Fruit fly (Drosophila melanogaster) whole organism, embryonic: ENCODE data around the gene CG18265.

Source experiments
- B-H2 ChIP-seq: fragments of 200-800 bp; sonication (Bioruptor generic); optimal IDR thresholded peaks from 2 replicates; lab custom pipeline; 2018; ENCODE audit warnings: missing biosample characterization, mild to moderate bottlenecking, missing genetic modification characterization
- CG10321 ChIP-seq: fragments of 200-800 bp; sonication (Bioruptor generic); IDR thresholded peaks from 2 replicates; pipeline ENCODE4 v1.3.6; 2022; ENCODE audit warnings: missing biosample characterization, missing genetic modification characterization
- CG10366 ChIP-seq: fragments of 200-800 bp; sonication (Bioruptor generic); IDR thresholded peaks from 2 replicates; pipeline ENCODE4 v1.3.6; 2022; ENCODE audit warnings: missing biosample characterization, missing genetic modification characterization
- CG10462 ChIP-seq: fragments of 200-800 bp; sonication (Bioruptor generic); optimal IDR thresholded peaks from 2 replicates; lab custom pipeline; 2016; ENCODE audit warnings: missing biosample characterization, missing genetic modification characterization
- CG10654 ChIP-seq: fragments of 200-800 bp; sonication (Bioruptor generic); optimal IDR thresholded peaks from 2 replicates; lab custom pipeline; 2016; ENCODE audit warnings: missing biosample characterization, missing genetic modification characterization
- CG11093 ChIP-seq: fragments of 200-800 bp; sonication (Bioruptor generic); IDR thresholded peaks from 3 replicates; pipeline ENCODE4 v1.3.6; 2022; ENCODE audit warnings: missing biosample characterization, missing genetic modification characterization
- CG11695 ChIP-seq: fragments of 200-800 bp; sonication (Bioruptor generic); IDR thresholded peaks from 3 replicates; pipeline ENCODE4 v1.3.6; 2022; ENCODE audit warnings: missing biosample characterization, missing genetic modification characterization
- CG11696 ChIP-seq: fragments of 200-800 bp; sonication (Bioruptor generic); IDR thresholded peaks from 2 replicates; pipeline ENCODE4 v1.3.6; 2022; ENCODE audit warnings: missing biosample characterization, missing genetic modification characterization
- CG12155 ChIP-seq: fragments of 200-800 bp; sonication (Bioruptor generic); optimal IDR thresholded peaks from 3 replicates; lab custom pipeline; 2016; ENCODE audit warnings: missing biosample characterization, missing genetic modification characterization
- CG12659 ChIP-seq: fragments of 200-800 bp; sonication (Bioruptor generic); optimal IDR thresholded peaks from 3 replicates; lab custom pipeline; 2017; ENCODE audit warnings: mild to moderate bottlenecking, missing biosample characterization, missing genetic modification reagents, missing genetic modification characterization
- CG12942 ChIP-seq: fragments of 200-800 bp; sonication (Bioruptor generic); optimal IDR thresholded peaks from 3 replicates; lab custom pipeline; 2016; ENCODE audit warnings: missing biosample characterization, missing genetic modification characterization
- CG13296 ChIP-seq: fragments of 200-800 bp; sonication (Bioruptor generic); optimal IDR thresholded peaks from 3 replicates; lab custom pipeline; 2018; ENCODE audit warnings: missing biosample characterization, mild to moderate bottlenecking, missing genetic modification characterization
- CG15073 ChIP-seq: fragments of 200-800 bp; sonication (Bioruptor generic); optimal IDR thresholded peaks from 2 replicates; lab custom pipeline; 2016; ENCODE audit warnings: missing biosample characterization, missing genetic modification characterization
- CG1529 ChIP-seq: fragments of 200-800 bp; sonication (Bioruptor generic); optimal IDR thresholded peaks from 3 replicates; lab custom pipeline; 2018; ENCODE audit warnings: missing biosample characterization, missing genetic modification characterization
- CG17359 ChIP-seq: fragments of 200-800 bp; sonication (Bioruptor generic); optimal IDR thresholded peaks from 3 replicates; lab custom pipeline; 2018; ENCODE audit warnings: missing biosample characterization, mild to moderate bottlenecking, missing genetic modification characterization, moderate library complexity
- CG3065 ChIP-seq: fragments of 200-800 bp; sonication (Bioruptor generic); optimal IDR thresholded peaks from 2 replicates; lab custom pipeline; 2016; ENCODE audit warnings: missing biosample characterization, missing genetic modification characterization
- CG3726 ChIP-seq: fragments of 200-800 bp; sonication (Bioruptor generic); IDR thresholded peaks from 3 replicates; pipeline ENCODE4, ENCODE4 v1.3.6; 2022; ENCODE audit warnings: missing biosample characterization, missing genetic modification characterization
- CG42726 ChIP-seq: fragments of 200-800 bp; sonication (Bioruptor generic); IDR thresholded peaks from 2 replicates; pipeline ENCODE4 v1.3.6; 2022; ENCODE audit warnings: missing biosample characterization, missing genetic modification characterization; ENCODE audit not compliant: partially characterized antibody
- CG5180 ChIP-seq: fragments of 200-800 bp; sonication (Bioruptor generic); optimal IDR thresholded peaks from 3 replicates; lab custom pipeline; 2017; ENCODE audit warnings: missing biosample characterization, missing genetic modification characterization, mild to moderate bottlenecking, moderate library complexity, missing genetic modification reagents
- CG5953 ChIP-seq: fragments of 200-800 bp; sonication (Bioruptor generic); IDR thresholded peaks from 2 replicates; pipeline ENCODE4 v1.3.6; 2022; ENCODE audit warnings: missing biosample characterization, missing genetic modification characterization
- CG6689 ChIP-seq: fragments of 200-800 bp; sonication (Bioruptor generic); IDR thresholded peaks from 2 replicates; pipeline ENCODE4 v1.3.6; 2022; ENCODE audit warnings: missing biosample characterization, missing genetic modification characterization
- CG6791 ChIP-seq: fragments of 200-800 bp; sonication (Bioruptor generic); IDR thresholded peaks from 3 replicates; pipeline ENCODE4 v1.3.6; 2022; ENCODE audit warnings: missing biosample characterization, missing genetic modification characterization; ENCODE audit not compliant: partially characterized antibody
- CG9797 ChIP-seq: fragments of 200-800 bp; sonication (Bioruptor generic); optimal IDR thresholded peaks from 3 replicates; lab custom pipeline; 2018; ENCODE audit warnings: missing biosample characterization, mild to moderate bottlenecking, missing genetic modification characterization
- Deaf1 ChIP-seq: fragments of 200-800 bp; optimal IDR thresholded peaks from 3 replicates; lab custom pipeline; 2019; ENCODE audit warnings: missing biosample characterization, mild to moderate bottlenecking, missing genetic modification characterization, moderate library complexity
- Dll ChIP-seq: fragments of 200-800 bp; sonication (Bioruptor generic); IDR thresholded peaks from 4 replicates; pipeline ENCODE4 v1.3.6; 2022; ENCODE audit warnings: missing biosample characterization, missing genetic modification characterization; ENCODE audit not compliant: partially characterized antibody
- Doc3 ChIP-seq: fragments of 200-800 bp; sonication (Bioruptor generic); IDR thresholded peaks from 3 replicates; pipeline ENCODE4 v1.3.6; 2022; ENCODE audit warnings: missing biosample characterization, missing genetic modification characterization; ENCODE audit not compliant: partially characterized antibody
- Ets65A ChIP-seq: fragments of 200-800 bp; sonication (Bioruptor generic); peaks from one replicate; lab custom pipeline; 2016; ENCODE audit warnings: missing biosample characterization, missing genetic modification characterization
- HLHmδ ChIP-seq: fragments of 200-800 bp; sonication (Bioruptor generic); optimal IDR thresholded peaks from 2 replicates; lab custom pipeline; 2018; ENCODE audit warnings: missing biosample characterization, mild to moderate bottlenecking, missing genetic modification characterization, moderate library complexity
- Hr78 ChIP-seq, 2 experiments: fragments of 200-800 bp in 1 of 2; fragments of >200 bp in 1 of 2; sonication (Bioruptor generic) in 1 of 2; optimal IDR thresholded peaks; 2 replicates each; lab custom pipeline; 2017 to 2019; ENCODE audit warnings: missing biosample characterization in 2 of 2, missing genetic modification characterization in 2 of 2, mild to moderate bottlenecking in 1 of 2, moderate library complexity in 1 of 2
- Mrtf ChIP-seq: fragments of 200-800 bp; sonication (Bioruptor generic); IDR thresholded peaks from 3 replicates; pipeline ENCODE4 v1.3.6; 2022; ENCODE audit warnings: missing biosample characterization, missing genetic modification characterization
- Rfx ChIP-seq: fragments of 200-800 bp; sonication (Bioruptor generic); IDR thresholded peaks from 2 replicates; pipeline ENCODE4 v1.3.6; 2022; ENCODE audit warnings: missing biosample characterization, missing genetic modification characterization
- Sin3A ChIP-seq: fragments of >200 bp; optimal IDR thresholded peaks from 2 replicates; lab custom pipeline; 2018
- Six4 ChIP-seq: fragments of 200-800 bp; sonication (Bioruptor generic); optimal IDR thresholded peaks from 2 replicates; lab custom pipeline; 2016; ENCODE audit warnings: missing biosample characterization, missing genetic modification characterization
- ash1 ChIP-seq: fragments of 200-800 bp; sonication (Bioruptor generic); optimal IDR thresholded peaks from 2 replicates; lab custom pipeline; 2018; ENCODE audit warnings: missing biosample characterization, mild to moderate bottlenecking, missing genetic modification characterization
- ato ChIP-seq: fragments of 200-800 bp; sonication (Bioruptor generic); IDR thresholded peaks from 2 replicates; pipeline ENCODE4 v1.3.6; 2022; ENCODE audit warnings: missing biosample characterization, missing genetic modification characterization; ENCODE audit not compliant: partially characterized antibody
- chinmo ChIP-seq: fragments of 200-800 bp; sonication (Bioruptor generic); IDR thresholded peaks from 4 replicates; pipeline ENCODE4 v1.3.6; 2022; ENCODE audit warnings: missing biosample characterization, missing genetic modification characterization; ENCODE audit not compliant: partially characterized antibody
- croc ChIP-seq: fragments of 200-800 bp; sonication (Bioruptor generic); conservative IDR thresholded peaks from 3 replicates; pipeline ENCODE4 v1.3.6; 2022; ENCODE audit warnings: missing biosample characterization, missing genetic modification characterization
- dan ChIP-seq: fragments of 200-800 bp; sonication (Bioruptor generic); IDR thresholded peaks from 2 replicates; pipeline ENCODE4 v1.3.6; 2022; ENCODE audit warnings: missing biosample characterization, missing genetic modification characterization
- dm ChIP-seq: fragments of 200-800 bp; sonication (Bioruptor generic); optimal IDR thresholded peaks from 3 replicates; lab custom pipeline; 2016; ENCODE audit warnings: missing biosample characterization, missing genetic modification characterization
- dmrt11E ChIP-seq: fragments of 200-800 bp; sonication (Bioruptor generic); optimal IDR thresholded peaks from 3 replicates; lab custom pipeline; 2018; ENCODE audit warnings: missing biosample characterization, mild to moderate bottlenecking, missing genetic modification characterization, moderate library complexity
- gcm2 ChIP-seq: fragments of 200-800 bp; sonication (Bioruptor generic); optimal IDR thresholded peaks from 2 replicates; lab custom pipeline; 2016; ENCODE audit warnings: missing biosample characterization, missing genetic modification characterization
- kni ChIP-seq: fragments of 200-800 bp; sonication (Bioruptor generic); optimal IDR thresholded peaks from 3 replicates; lab custom pipeline; 2017; ENCODE audit warnings: mild to moderate bottlenecking, missing biosample characterization, missing genetic modification reagents, missing genetic modification characterization
- odd ChIP-seq: fragments of 200-800 bp; sonication (Bioruptor generic); optimal IDR thresholded peaks from 2 replicates; lab custom pipeline; 2017; ENCODE audit warnings: missing biosample characterization, mild to moderate bottlenecking, missing genetic modification characterization
- pho ChIP-seq: fragments of 200-800 bp; sonication (Bioruptor generic); optimal IDR thresholded peaks from 2 replicates; lab custom pipeline; 2016; ENCODE audit warnings: missing biosample characterization, missing genetic modification characterization
- seq ChIP-seq: fragments of 200-800 bp; sonication (Bioruptor generic); IDR thresholded peaks from 2 replicates; pipeline ENCODE4 v1.3.6; 2022; ENCODE audit warnings: missing biosample characterization, missing genetic modification characterization
- sima ChIP-seq: fragments of 200-800 bp; sonication (Bioruptor generic); optimal IDR thresholded peaks from 2 replicates; lab custom pipeline; 2016; ENCODE audit warnings: missing biosample characterization, missing genetic modification characterization
- slou ChIP-seq: fragments of 200-800 bp; sonication (Bioruptor generic); optimal IDR thresholded peaks from 3 replicates; lab custom pipeline; 2016; ENCODE audit warnings: missing biosample characterization, missing genetic modification characterization
- sqz ChIP-seq: fragments of 200-800 bp; sonication (Bioruptor generic); optimal IDR thresholded peaks from 3 replicates; lab custom pipeline; 2018; ENCODE audit warnings: missing biosample characterization, mild to moderate bottlenecking, missing genetic modification characterization
- vvl ChIP-seq: fragments of 200-800 bp; sonication (Bioruptor generic); IDR thresholded peaks from 2 replicates; pipeline ENCODE4 v1.3.6; 2022; ENCODE audit warnings: missing biosample characterization, missing genetic modification characterization
- yki ChIP-seq: fragments of >200 bp; optimal IDR thresholded peaks from 3 replicates; lab custom pipeline; 2018
- zfh1 ChIP-seq: fragments of 200-800 bp; sonication (Bioruptor generic); IDR thresholded peaks from 3 replicates; pipeline ENCODE4 v1.3.6; 2022; ENCODE audit warnings: missing biosample characterization, missing genetic modification characterization
- zfh2 ChIP-seq: fragments of 200-800 bp; sonication (Bioruptor generic); optimal IDR thresholded peaks from 2 replicates; lab custom pipeline; 2016; ENCODE audit warnings: missing biosample characterization, missing genetic modification characterization

The CG18265 gene

dm6 chr3L:17421319-17421718, 17.9 kb upstream of the CG18265 start, which contains the start of gene blot (continued):
- TF ChIP-seq seq (GFP tag; lab: Robert Waterston, UW) (peak; percentile 11; the same call in 1 of the 2 replicates), Doc3 (no peak), CG12659 (GFP tag; lab: Kevin White, UChicago) (no peak), vvl (GFP tag; lab: Robert Waterston, UW) (peak; percentile 68), Deaf1 (tag; lab: Kevin White, UChicago) (peak; percentile 86), CG10366 (GFP tag; lab: Robert Waterston, UW) (no peak), CG10462 (GFP tag; lab: Kevin White, UChicago) (no peak), CG3726 (GFP tag; lab: Robert Waterston, UW) (no peak), dmrt11E (no peak), sima (GFP tag; lab: Kevin White, UChicago) (no peak), Ets65A (GFP tag; lab: Kevin White, UChicago) (no peak), CG10654 (GFP tag; lab: Kevin White, UChicago) (no peak), Rfx (peak; percentile 9; the same call in 1 of the 2 replicates), CG17359 (tag; lab: Kevin White, UChicago) (no peak), chinmo (GFP tag; lab: Robert Waterston, UW) (peak; percentile 76; the same call in 1 of the 4 replicates), CG12155 (GFP tag; lab: Kevin White, UChicago) (no peak), croc (GFP tag; lab: Robert Waterston, UW) (no peak), zfh1 (GFP tag; lab: Robert Waterston, UW) (no peak), Mrtf (GFP tag; lab: Robert Waterston, UW) (no peak), yki (lab: Kevin White, UChicago) (peak; percentile 47), slou (GFP tag; lab: Kevin White, UChicago) (no peak), ato (GFP tag; lab: Robert Waterston, UW) (0 out of 2 replicates have a peak, but pooled peaks have one; percentile 33), odd (GFP tag; lab: Kevin White, UChicago) (no peak), CG6689 (no peak), Dll (GFP tag; lab: Robert Waterston, UW) (peak; percentile 25; the same call in 1 of the 4 replicates), CG42726 (GFP tag; lab: Robert Waterston, UW) (peak; percentile 38; the same call in 1 of the 2 replicates), gcm2 (GFP tag; lab: Kevin White, UChicago) (no peak), pho (no peak), dm (no peak), CG13296 (GFP tag; lab: Kevin White, UChicago) (no peak), Six4 (GFP tag; lab: Kevin White, UChicago) (no peak), Hr78 (GFP tag; optimal IDR thresholded peaks at IDR 0.05; lab: Kevin White, UChicago) (peak in 1 of 2 experiments; percentile 12), CG1529 (GFP tag; lab: Kevin White, UChicago) (no peak), CG5180 (peak; percentile 11), zfh2 (GFP tag; lab: Kevin White, UChicago) (no peak), CG6791 (GFP tag; lab: Robert Waterston, UW) (0 out of 3 replicates have a peak, but pooled peaks have one; percentile 52), CG15073 (no peak), CG11696 (GFP tag; lab: Robert Waterston, UW) (no peak), CG9797 (no peak), B-H2 (GFP tag; lab: Kevin White, UChicago) (peak; percentile 12), CG10321 (GFP tag; lab: Robert Waterston, UW) (no peak), CG11695 (GFP tag; lab: Robert Waterston, UW) (no peak), CG11093 (GFP tag; lab: Robert Waterston, UW) (no peak), ash1 (GFP tag; lab: Kevin White, UChicago) (no peak), CG5953 (GFP tag; lab: Robert Waterston, UW) (no peak), sqz (GFP tag; lab: Kevin White, UChicago) (no peak), HLHmδ (GFP tag; lab: Kevin White, UChicago) (no peak), kni (GFP tag; lab: Kevin White, UChicago) (no peak), CG12942 (GFP tag; lab: Kevin White, UChicago) (no peak), dan (no peak), CG3065 (GFP tag; lab: Kevin White, UChicago) (no peak), Sin3A (lab: Kevin White, UChicago) (no peak)
